Worm (Caenorhabditis elegans) whole organism, L4 larva: ENCODE results near the gene F53H1.3.
A peak's percentile ranks its signal among the peaks of the same experiment; 100 is the strongest.

Source experiments
- F44E2.7 ChIP-seq: fragments of 200-800 bp; sonication (Bioruptor generic); IDR thresholded peaks from 2 replicates; pipeline ENCODE4 v2.1.2; 2022; ENCODE audit warnings: missing genetic modification characterization, missing compliant biosample characterization
- F49E8.2 ChIP-seq: sonication (generic microtip); optimal IDR thresholded peaks from 2 replicates; lab custom pipeline; 2016; ENCODE audit warnings: missing compliant biosample characterization, mild to moderate bottlenecking, missing genetic modification characterization, borderline replicate concordance
- T20F7.1 ChIP-seq: fragments of 200-800 bp; sonication (Bioruptor generic); optimal IDR thresholded peaks from 2 replicates; lab custom pipeline; 2018; ENCODE audit warnings: mild to moderate bottlenecking, missing genetic modification characterization, missing compliant biosample characterization
- Y48G9A.11 ChIP-seq: fragments of 200-800 bp; sonication (Bioruptor generic); IDR thresholded peaks from 2 replicates; pipeline ENCODE4 v1.3.6; 2022; ENCODE audit warnings: missing genetic modification reagents, missing genetic modification characterization, missing compliant biosample characterization
- Y5F2A.4 ChIP-seq: fragments of 200-800 bp; sonication (Bioruptor generic); optimal IDR thresholded peaks from 2 replicates; lab custom pipeline; 2018; ENCODE audit warnings: mild to moderate bottlenecking, missing genetic modification characterization, missing compliant biosample characterization
- ZK337.2 ChIP-seq: fragments of 200-800 bp; sonication (Bioruptor generic); IDR thresholded peaks from 2 replicates; pipeline ENCODE4 v1.3.6; 2022; ENCODE audit warnings: missing genetic modification reagents, missing genetic modification characterization, missing compliant biosample characterization
- aha-1 ChIP-seq: fragments of 150-350 bp; peaks from one replicate; lab custom pipeline; 2014; ENCODE audit warnings: missing biosample characterization, missing genetic modification characterization
- aly-2 ChIP-seq: sonication (generic microtip); optimal IDR thresholded peaks from 2 replicates; lab custom pipeline; 2018; ENCODE audit warnings: missing biosample characterization, missing genetic modification characterization
- arid-1 ChIP-seq: fragments of 200-800 bp; sonication (Bioruptor generic); conservative IDR thresholded peaks from 2 replicates; pipeline ENCODE4 v1.3.6; 2022; ENCODE audit warnings: missing genetic modification reagents, missing genetic modification characterization, missing compliant biosample characterization
- attf-4 ChIP-seq: sonication (generic microtip); optimal IDR thresholded peaks from 3 replicates; lab custom pipeline; 2017; ENCODE audit warnings: missing biosample characterization, missing genetic modification characterization
- ceh-20 ChIP-seq: fragments of 200-800 bp; sonication (Bioruptor generic); IDR thresholded peaks from 2 replicates; pipeline ENCODE4 v1.3.6; 2022; ENCODE audit warnings: missing genetic modification reagents, missing genetic modification characterization, missing compliant biosample characterization
- ceh-28 ChIP-seq: fragments of 150-350 bp; optimal IDR thresholded peaks from 2 replicates; lab custom pipeline; 2014; ENCODE audit warnings: missing biosample characterization, missing genetic modification reagents, missing genetic modification characterization
- ceh-44 ChIP-seq: fragments of 200-800 bp; sonication (Bioruptor generic); IDR thresholded peaks from 2 replicates; pipeline ENCODE4 v1.3.6; 2022; ENCODE audit warnings: missing genetic modification reagents, missing genetic modification characterization, missing compliant biosample characterization
- ces-1 ChIP-seq: fragments of 150-350 bp; sonication (generic microtip); optimal IDR thresholded peaks from 4 replicates; lab custom pipeline; 2014; ENCODE audit warnings: missing biosample characterization, missing genetic modification reagents, missing genetic modification characterization
- daf-16 ChIP-seq, 3 experiments: sonication (generic microtip); optimal IDR thresholded peaks; 2 replicates each; lab custom pipeline; 2016 to 2017; ENCODE audit warnings: missing genetic modification characterization in 3 of 3, missing genetic modification reagents in 3 of 3, mild to moderate bottlenecking in 2 of 3, missing compliant biosample characterization in 2 of 3, missing biosample characterization in 1 of 3, moderate library complexity in 1 of 3
- dmd-6 ChIP-seq: fragments of 200-800 bp; sonication (Bioruptor generic); IDR thresholded peaks from 2 replicates; pipeline ENCODE4 v1.3.6; 2022; ENCODE audit warnings: missing genetic modification reagents, missing genetic modification characterization, missing compliant biosample characterization
- dmd-9 ChIP-seq: fragments of 200-800 bp; sonication (Bioruptor generic); IDR thresholded peaks from 2 replicates; pipeline ENCODE4 v1.3.6; 2022; ENCODE audit warnings: missing genetic modification reagents, missing genetic modification characterization, missing compliant biosample characterization
- dpl-1 ChIP-seq: fragments of 150-350 bp; optimal IDR thresholded peaks from 2 replicates; lab custom pipeline; 2014; ENCODE audit warnings: missing biosample characterization, missing genetic modification reagents, missing genetic modification characterization
- duxl-1 ChIP-seq: sonication (generic microtip); optimal IDR thresholded peaks from 2 replicates; lab custom pipeline; 2016; ENCODE audit warnings: mild to moderate bottlenecking, missing genetic modification characterization, moderate library complexity, missing compliant biosample characterization; ENCODE audit not compliant: poor library complexity
- egl-43 ChIP-seq: fragments of 200-800 bp; sonication (Bioruptor generic); IDR thresholded peaks from 2 replicates; pipeline ENCODE4 v1.3.6; 2022; ENCODE audit warnings: missing genetic modification reagents, missing genetic modification characterization, missing compliant biosample characterization
- fkh-10 ChIP-seq: fragments of 150-350 bp; optimal IDR thresholded peaks from 2 replicates; lab custom pipeline; 2014; ENCODE audit warnings: missing biosample characterization, missing genetic modification reagents, missing genetic modification characterization
- fos-1 ChIP-seq: fragments of 150-350 bp; optimal IDR thresholded peaks from 2 replicates; lab custom pipeline; 2014; ENCODE audit warnings: missing biosample characterization, missing genetic modification characterization
- gei-8 ChIP-seq: fragments of 200-800 bp; sonication (Bioruptor generic); optimal IDR thresholded peaks from 2 replicates; lab custom pipeline; 2018; ENCODE audit warnings: mild to moderate bottlenecking, missing genetic modification characterization, missing compliant biosample characterization
- hmg-1.1 ChIP-seq: fragments of 200-800 bp; sonication (Bioruptor generic); IDR thresholded peaks from 2 replicates; pipeline ENCODE4 v1.3.6; 2022; ENCODE audit warnings: missing genetic modification reagents, missing genetic modification characterization, missing compliant biosample characterization
- jun-1 ChIP-seq: fragments of 150-350 bp; optimal IDR thresholded peaks from 2 replicates; lab custom pipeline; 2014; ENCODE audit warnings: missing biosample characterization, missing genetic modification reagents, missing genetic modification characterization
- lim-7 ChIP-seq: fragments of 200-800 bp; sonication (Bioruptor generic); IDR thresholded peaks from 2 replicates; pipeline ENCODE4 v1.3.6; 2022; ENCODE audit warnings: missing genetic modification characterization, missing compliant biosample characterization
- lin-29 ChIP-seq: fragments of 200-800 bp; sonication (Bioruptor generic); IDR thresholded peaks from 2 replicates; pipeline ENCODE4 v1.3.6; 2022; ENCODE audit warnings: missing genetic modification reagents, missing genetic modification characterization, missing compliant biosample characterization
- lin-38 ChIP-seq: fragments of 200-800 bp; sonication (Bioruptor generic); IDR thresholded peaks from 2 replicates; pipeline ENCODE4 v1.3.6; 2022; ENCODE audit warnings: missing genetic modification reagents, missing genetic modification characterization, missing compliant biosample characterization
- lir-3 ChIP-seq: sonication (generic microtip); optimal IDR thresholded peaks from 2 replicates; lab custom pipeline; 2016; ENCODE audit warnings: mild to moderate bottlenecking, missing genetic modification characterization, missing compliant biosample characterization
- madf-5 ChIP-seq, 2 experiments: fragments of 200-800 bp; sonication (Bioruptor generic); IDR thresholded peaks; 2 replicates each; pipeline ENCODE4 v1.3.6; 2022; ENCODE audit warnings: missing compliant biosample characterization in 2 of 2, missing genetic modification characterization in 2 of 2
- madf-9 ChIP-seq: fragments of 200-800 bp; sonication (Bioruptor generic); conservative IDR thresholded peaks from 2 replicates; pipeline ENCODE4 v1.3.6; 2022; ENCODE audit warnings: missing genetic modification reagents, missing genetic modification characterization, missing compliant biosample characterization
- mdl-1 ChIP-seq, 2 experiments: fragments of 150-350 bp in 1 of 2; sonication (generic microtip) in 1 of 2; optimal IDR thresholded peaks; 2 replicates each; lab custom pipeline; 2014 to 2017; ENCODE audit warnings: missing biosample characterization in 2 of 2, missing genetic modification characterization in 2 of 2
- mxl-2 ChIP-seq: fragments of 200-800 bp; sonication (Bioruptor generic); conservative IDR thresholded peaks from 2 replicates; pipeline ENCODE4 v1.3.6; 2022; ENCODE audit warnings: missing genetic modification reagents, missing genetic modification characterization, missing compliant biosample characterization
- nhr-237 ChIP-seq: sonication (generic microtip); optimal IDR thresholded peaks from 2 replicates; lab custom pipeline; 2017; ENCODE audit warnings: missing biosample characterization, missing genetic modification characterization
- nhr-41 ChIP-seq: fragments of 200-800 bp; sonication (Bioruptor generic); IDR thresholded peaks from 2 replicates; pipeline ENCODE4 v1.3.6; 2022; ENCODE audit warnings: missing genetic modification reagents, missing genetic modification characterization, missing compliant biosample characterization
- nhr-48 ChIP-seq: sonication (generic microtip); optimal IDR thresholded peaks from 2 replicates; lab custom pipeline; 2016; ENCODE audit warnings: mild to moderate bottlenecking, missing genetic modification characterization, missing compliant biosample characterization
- pha-4 ChIP-seq, 2 experiments: fragments of 150-350 bp in 1 of 2; fragments of 200-800 bp in 1 of 2; sonication (Bioruptor generic) in 1 of 2; IDR thresholded peaks in 1 of 2; optimal IDR thresholded peaks in 1 of 2; 2 replicates each; pipeline versions ENCODE4 v1.3.6 to Lab custom; 2014 to 2022; ENCODE audit warnings: missing genetic modification characterization in 2 of 2, missing genetic modification reagents in 2 of 2, missing biosample characterization in 1 of 2, missing compliant biosample characterization in 1 of 2
- php-3 ChIP-seq: fragments of 200-800 bp; sonication (Bioruptor generic); IDR thresholded peaks from 2 replicates; pipeline ENCODE4 v1.3.6; 2022; ENCODE audit warnings: missing genetic modification reagents, missing genetic modification characterization, missing compliant biosample characterization
- saeg-2 ChIP-seq: fragments of 200-800 bp; sonication (Bioruptor generic); IDR thresholded peaks from 2 replicates; pipeline ENCODE4 v1.3.6; 2022; ENCODE audit warnings: missing genetic modification reagents, missing genetic modification characterization, missing compliant biosample characterization
- set-16 ChIP-seq: fragments of 200-800 bp; sonication (Bioruptor generic); IDR thresholded peaks from 2 replicates; pipeline ENCODE4 v1.3.6; 2022; ENCODE audit warnings: missing genetic modification reagents, missing genetic modification characterization, missing compliant biosample characterization
- snpc-1.2 ChIP-seq: fragments of 200-800 bp; sonication (Bioruptor generic); IDR thresholded peaks from 2 replicates; pipeline ENCODE4 v1.3.6; 2022; ENCODE audit warnings: missing genetic modification reagents, missing genetic modification characterization, missing compliant biosample characterization
- spr-1 ChIP-seq: sonication (generic microtip); optimal IDR thresholded peaks from 2 replicates; lab custom pipeline; 2016; ENCODE audit warnings: mild to moderate bottlenecking, missing genetic modification characterization, missing compliant biosample characterization
- spr-3 ChIP-seq: fragments of 200-800 bp; sonication (Bioruptor generic); optimal IDR thresholded peaks from 2 replicates; lab custom pipeline; 2018; ENCODE audit warnings: mild to moderate bottlenecking, missing genetic modification characterization, missing compliant biosample characterization
- tag-97 ChIP-seq: fragments of 200-800 bp; sonication (Bioruptor generic); IDR thresholded peaks from 2 replicates; pipeline ENCODE4 v1.3.6; 2022; ENCODE audit warnings: missing genetic modification characterization, missing compliant biosample characterization
- tra-1 ChIP-seq: fragments of 200-800 bp; sonication (Bioruptor generic); IDR thresholded peaks from 2 replicates; pipeline ENCODE4 v1.3.6; 2022; ENCODE audit warnings: missing genetic modification reagents, missing genetic modification characterization, missing compliant biosample characterization
- unc-39 ChIP-seq: sonication (generic microtip); optimal IDR thresholded peaks from 2 replicates; lab custom pipeline; 2017; ENCODE audit warnings: missing biosample characterization, missing genetic modification characterization
- vab-7 ChIP-seq: fragments of 200-800 bp; sonication (Bioruptor generic); IDR thresholded peaks from 2 replicates; pipeline ENCODE4 v1.3.6; 2022; ENCODE audit warnings: missing genetic modification reagents, missing genetic modification characterization, missing compliant biosample characterization
- zag-1 ChIP-seq: fragments of 150-350 bp; optimal IDR thresholded peaks from 2 replicates; lab custom pipeline; 2014; ENCODE audit warnings: missing biosample characterization, missing genetic modification characterization
- zip-2 ChIP-seq: fragments of 150-350 bp; optimal IDR thresholded peaks from 2 replicates; lab custom pipeline; 2014; ENCODE audit warnings: missing biosample characterization, missing genetic modification characterization
- ztf-11 ChIP-seq: fragments of 150-350 bp; optimal IDR thresholded peaks from 2 replicates; lab custom pipeline; 2014; ENCODE audit warnings: missing biosample characterization, missing genetic modification characterization

Gene F53H1.3

DNA sequence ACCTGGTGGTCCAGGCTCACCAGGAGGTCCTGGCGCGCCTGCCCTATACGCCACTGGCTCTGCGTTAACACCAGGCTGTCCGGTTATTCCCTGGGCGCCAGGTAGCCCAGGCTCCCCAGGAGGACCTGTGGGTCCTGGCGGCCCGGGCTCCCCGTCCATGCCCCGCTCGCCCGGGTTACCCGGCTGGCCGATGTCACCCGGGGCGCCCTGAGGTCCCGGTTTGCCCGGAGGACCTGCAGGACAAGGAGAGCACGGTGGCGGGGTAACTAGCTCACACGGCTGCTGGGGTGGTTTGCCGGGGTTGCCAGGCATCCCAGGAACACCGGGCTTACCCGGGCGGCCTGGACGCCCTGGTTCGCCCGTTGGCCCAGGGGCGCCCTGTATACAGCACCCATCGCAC lies 29.1 kb downstream of the F53H1.3 start:
- TF ChIP-seq nhr-237 (tag; lab: Kevin White, UChicago) (no peak), nhr-41 (no peak), lin-38 (GFP tag; lab: Robert Waterston, UW) (no peak), saeg-2 (GFP tag; lab: Robert Waterston, UW) (0 out of 2 replicates have a peak, but pooled peaks have one; percentile 59), snpc-1.2 (GFP tag; lab: Robert Waterston, UW) (no peak), mdl-1 (tag; optimal IDR thresholded peaks at IDR 0.05; lab: Kevin White, UChicago) (no peak), lir-3 (tag; lab: Kevin White, UChicago) (no peak), ceh-20 (no peak), F49E8.2 (tag; lab: Kevin White, UChicago) (no peak), T20F7.1 (no peak), jun-1 (tag; lab: Kevin White, UChicago) (no peak), set-16 (peak; percentile 99), vab-7 (GFP tag; lab: Robert Waterston, UW) (no peak), zag-1 (no peak), egl-43 (peak; percentile 28; the same call in 1 of the 2 replicates), duxl-1 (tag; lab: Kevin White, UChicago) (no peak), fos-1 (no peak), php-3 (0 out of 2 replicates have a peak, but pooled peaks have one; percentile 19), aha-1 (tag; lab: Kevin White, UChicago) (peak; percentile 4), F44E2.7 (0 out of 2 replicates have a peak, but pooled peaks have one; percentile 74), aly-2 (no peak), madf-5 (GFP tag; IDR thresholded peaks at IDR 0.05; lab: Robert Waterston, UW) (no peak), lin-29 (GFP tag; lab: Robert Waterston, UW) (no peak), madf-9 (GFP tag; lab: Robert Waterston, UW) (no peak), dmd-6 (no peak), tra-1 (GFP tag; lab: Robert Waterston, UW) (no peak), daf-16 (GFP tag; optimal IDR thresholded peaks at IDR 0.05; lab: Kevin White, UChicago) (no peak), daf-16 (tag; optimal IDR thresholded peaks at IDR 0.05; lab: Kevin White, UChicago) (no peak), lim-7 (GFP tag; lab: Robert Waterston, UW) (peak; percentile 41; the same call in 1 of the 2 replicates), zip-2 (tag; lab: Kevin White, UChicago) (no peak), fkh-10 (GFP tag; lab: Kevin White, UChicago) (no peak), dpl-1 (no peak), Y48G9A.11 (GFP tag; lab: Robert Waterston, UW) (no peak), arid-1 (no peak), attf-4 (tag; lab: Kevin White, UChicago) (no peak), hmg-1.1 (GFP tag; lab: Robert Waterston, UW) (no peak), ZK337.2 (GFP tag; lab: Robert Waterston, UW) (no peak), pha-4 (GFP tag; IDR thresholded peaks at IDR 0.05; lab: Robert Waterston, UW) (peak; percentile 92; the same call in 1 of the 2 replicates), pha-4 (tag; optimal IDR thresholded peaks at IDR 0.05; lab: Kevin White, UChicago) (no peak), spr-3 (GFP tag; lab: Kevin White, UChicago) (no peak), nhr-48 (tag; lab: Kevin White, UChicago) (no peak), ztf-11 (tag; lab: Kevin White, UChicago) (no peak), tag-97 (no peak), Y5F2A.4 (GFP tag; lab: Kevin White, UChicago) (no peak), ceh-28 (tag; lab: Kevin White, UChicago) (no peak), dmd-9 (GFP tag; lab: Robert Waterston, UW) (no peak), gei-8 (GFP tag; lab: Kevin White, UChicago) (no peak), unc-39 (tag; lab: Kevin White, UChicago) (no peak), mxl-2 (GFP tag; lab: Robert Waterston, UW) (no peak), spr-1 (tag; lab: Kevin White, UChicago) (no peak), ces-1 (GFP tag; lab: Kevin White, UChicago) (no peak), ceh-44 (GFP tag; lab: Robert Waterston, UW) (peak; percentile 52; the same call in 1 of the 2 replicates)
- TF ChIP-seq, all 104 proteins: peak for 9
